Fruit fly (Drosophila melanogaster) whole organism, wandering third instar larva: ENCODE results near the gene CG45067.

ENCODE experiments used
- CrebA ChIP-seq: fragments of 200-800 bp; sonication (Bioruptor generic); optimal IDR thresholded peaks from 2 replicates; lab custom pipeline; 2016; ENCODE audit warnings: missing biosample characterization, mild to moderate bottlenecking, missing genetic modification characterization, borderline replicate concordance
- Dfd ChIP-seq: fragments of >200 bp; optimal IDR thresholded peaks from 2 replicates; lab custom pipeline; 2017; ENCODE audit warnings: missing biosample characterization, missing genetic modification characterization
- Dif ChIP-seq: fragments of 200-275, 200-300 bp; sonication (Bioruptor generic); optimal IDR thresholded peaks from 2 replicates; lab custom pipeline; 2018; ENCODE audit warnings: missing biosample characterization, missing genetic modification characterization; ENCODE audit not compliant: partially characterized antibody
- N ChIP-seq: fragments of >200 bp; optimal IDR thresholded peaks from 2 replicates; lab custom pipeline; 2018; ENCODE audit warnings: missing biosample characterization, missing external identifiers, missing genetic modification characterization
- dl ChIP-seq, 2 experiments: fragments of 175-275, 200-275 bp in 1 of 2; fragments of 200-275 bp in 1 of 2; sonication (Bioruptor generic); optimal IDR thresholded peaks; lab custom pipeline; 2018; ENCODE audit warnings: mild to moderate bottlenecking in 2 of 2, missing biosample characterization in 2 of 2, missing genetic modification characterization in 2 of 2, moderate library complexity in 2 of 2; ENCODE audit not compliant: partially characterized antibody in 2 of 2, insufficient read depth in 1 of 2
- foxo ChIP-seq, 2 experiments: fragments of 200-800 bp; sonication (Bioruptor generic); optimal IDR thresholded peaks; 2 replicates in 1 of 2; 3 replicates in 1 of 2; lab custom pipeline; 2016 to 2017; ENCODE audit warnings: missing biosample characterization in 2 of 2, missing genetic modification characterization in 2 of 2
- jim ChIP-seq: fragments of 175-275, 200-325 bp; sonication (Bioruptor generic); optimal IDR thresholded peaks from 2 replicates; lab custom pipeline; 2016; ENCODE audit warnings: missing biosample characterization, mild to moderate bottlenecking, missing genetic modification characterization

CG45067 gene

dm6 chr3L:3069774-3070173 lies 44.5 kb downstream of the CG45067 start:
- peak in 1 of 2 experiments; percentile 4 for TF ChIP-seq foxo (GFP tag; optimal IDR thresholded peaks at IDR 0.05; lab: Kevin White, UChicago)
- TF ChIP-seq CrebA = peak; percentile 12
- no peak for TF ChIP-seq jim (GFP tag; lab: Kevin White, UChicago)
- no peak for TF ChIP-seq Dfd (GFP tag; lab: Kevin White, UChicago)
- TF ChIP-seq Dif = peak; percentile 71
- TF ChIP-seq N = peak; percentile 21
- peak in 1 of 2 experiments; percentile 40 for TF ChIP-seq dl (GFP tag; optimal IDR thresholded peaks at IDR 0.05; lab: Kevin White, UChicago; ENCODE audit: insufficient read depth in 1 of 2, partially characterized antibody in 2 of 2)
